Fruit fly (Drosophila melanogaster): Measurements from ENCODE around the gene CG13144.

dm6 chr2L:10506557-10507252 is 15.5 kb upstream of the CG13144 start, which contains the start of the genes Myo31DF and CG6094:
- no peak for TF ChIP-seq Clk (GFP tag; optimal IDR thresholded peaks at IDR 0.05)
- peak; percentile 34 for TF ChIP-seq CG14711 (tag; optimal IDR thresholded peaks at IDR 0.05)
- TF ChIP-seq Hr96 (GFP tag; optimal IDR thresholded peaks at IDR 0.05): no peak
- no peak for TF ChIP-seq CG11617 (GFP tag; optimal IDR thresholded peaks at IDR 0.05)
- peak; percentile 22 for TF ChIP-seq ovo (GFP tag; optimal IDR thresholded peaks at IDR 0.05)
- no peak for TF ChIP-seq CG33017 (tag; optimal IDR thresholded peaks at IDR 0.05)
- no peak for TF ChIP-seq CG7045 (GFP tag; optimal IDR thresholded peaks at IDR 0.05)
